Fruit fly (Drosophila melanogaster) whole organism, wandering third instar larva: ENCODE data around the gene Sur.

Source experiments
- Abd-B ChIP-seq: fragments of >200 bp; optimal IDR thresholded peaks from 2 replicates; lab custom pipeline; 2017; ENCODE audit warnings: missing biosample characterization, missing genetic modification characterization
- CG32264 ChIP-seq: fragments of 200-800 bp; sonication (Bioruptor generic); optimal IDR thresholded peaks from 2 replicates; lab custom pipeline; 2016; ENCODE audit warnings: missing biosample characterization, missing genetic modification characterization
- CG9705 ChIP-seq: fragments of 200-800 bp; sonication (Bioruptor generic); optimal IDR thresholded peaks from 2 replicates; lab custom pipeline; 2018; ENCODE audit warnings: missing biosample characterization, mild to moderate bottlenecking, missing genetic modification characterization
- CrebA ChIP-seq: fragments of 200-800 bp; sonication (Bioruptor generic); optimal IDR thresholded peaks from 2 replicates; lab custom pipeline; 2016; ENCODE audit warnings: missing biosample characterization, mild to moderate bottlenecking, missing genetic modification characterization, borderline replicate concordance
- Dfd ChIP-seq: fragments of >200 bp; optimal IDR thresholded peaks from 2 replicates; lab custom pipeline; 2017; ENCODE audit warnings: missing biosample characterization, missing genetic modification characterization
- Dif ChIP-seq: fragments of 200-275, 200-300 bp; sonication (Bioruptor generic); optimal IDR thresholded peaks from 2 replicates; lab custom pipeline; 2018; ENCODE audit warnings: missing biosample characterization, missing genetic modification characterization; ENCODE audit not compliant: partially characterized antibody
- GATAd ChIP-seq: sonication (Bioruptor generic); optimal IDR thresholded peaks from 2 replicates; lab custom pipeline; 2016; ENCODE audit warnings: missing biosample characterization, missing genetic modification characterization
- HLH106 ChIP-seq: fragments of 200-800 bp; optimal IDR thresholded peaks from 3 replicates; lab custom pipeline; 2019; ENCODE audit warnings: missing biosample characterization, mild to moderate bottlenecking, missing genetic modification characterization, moderate library complexity
- Hnf4 ChIP-seq: fragments of 200-800 bp; sonication (Bioruptor generic); optimal IDR thresholded peaks from 2 replicates; lab custom pipeline; 2016; ENCODE audit warnings: missing biosample characterization, mild to moderate bottlenecking, missing genetic modification characterization
- Hr78 ChIP-seq: fragments of >200 bp; optimal IDR thresholded peaks from 2 replicates; lab custom pipeline; 2017; ENCODE audit warnings: missing biosample characterization, missing genetic modification characterization
- Hr83 ChIP-seq: fragments of 200-300 bp; sonication (Bioruptor generic); optimal IDR thresholded peaks from 2 replicates; lab custom pipeline; 2016; ENCODE audit warnings: missing biosample characterization, mild to moderate bottlenecking, missing genetic modification characterization, moderate library complexity; ENCODE audit not compliant: poor library complexity, severe bottlenecking
- Jra ChIP-seq: sonication (Bioruptor generic); optimal IDR thresholded peaks from 2 replicates; lab custom pipeline; 2016; ENCODE audit warnings: missing biosample characterization, missing genetic modification characterization
- Mio ChIP-seq: sonication (Bioruptor generic); optimal IDR thresholded peaks from 2 replicates; lab custom pipeline; 2016; ENCODE audit warnings: missing biosample characterization, missing genetic modification characterization
- Myc ChIP-seq: fragments of >200 bp; optimal IDR thresholded peaks from 2 replicates; lab custom pipeline; 2017
- N ChIP-seq: fragments of >200 bp; optimal IDR thresholded peaks from 2 replicates; lab custom pipeline; 2018; ENCODE audit warnings: missing biosample characterization, missing external identifiers, missing genetic modification characterization
- OdsH ChIP-seq: fragments of 200-800 bp; sonication (Bioruptor generic); optimal IDR thresholded peaks from 2 replicates; lab custom pipeline; 2016; ENCODE audit warnings: missing biosample characterization, mild to moderate bottlenecking, missing genetic modification characterization
- Rel ChIP-seq, 2 experiments: fragments of 200-800 bp; sonication (Bioruptor generic) in 1 of 2; optimal IDR thresholded peaks; 2 replicates in 1 of 2; 3 replicates in 1 of 2; lab custom pipeline; 2016 to 2019; ENCODE audit warnings: mild to moderate bottlenecking in 2 of 2, missing biosample characterization in 2 of 2, missing genetic modification characterization in 2 of 2, moderate library complexity in 1 of 2
- Sp1 ChIP-seq: fragments of 200-800 bp; sonication (Bioruptor generic); optimal IDR thresholded peaks from 3 replicates; lab custom pipeline; 2019; ENCODE audit warnings: missing biosample characterization, mild to moderate bottlenecking, missing genetic modification characterization, moderate library complexity
- Vsx2 ChIP-seq: fragments of 200-300, 225-300 bp; sonication (Bioruptor generic); optimal IDR thresholded peaks from 2 replicates; lab custom pipeline; 2018; ENCODE audit warnings: missing biosample characterization, missing genetic modification characterization; ENCODE audit not compliant: partially characterized antibody
- br ChIP-seq: fragments of 200-800 bp; sonication (Bioruptor generic); optimal IDR thresholded peaks from 2 replicates; lab custom pipeline; 2016; ENCODE audit warnings: missing biosample characterization, missing genetic modification characterization
- brk ChIP-seq: fragments of 200-800 bp; sonication (Bioruptor generic); optimal IDR thresholded peaks from 2 replicates; lab custom pipeline; 2016; ENCODE audit warnings: missing biosample characterization, mild to moderate bottlenecking, missing genetic modification characterization
- dl ChIP-seq, 2 experiments: fragments of 175-275, 200-275 bp in 1 of 2; fragments of 200-275 bp in 1 of 2; sonication (Bioruptor generic); optimal IDR thresholded peaks; lab custom pipeline; 2018; ENCODE audit warnings: mild to moderate bottlenecking in 2 of 2, missing biosample characterization in 2 of 2, missing genetic modification characterization in 2 of 2, moderate library complexity in 2 of 2; ENCODE audit not compliant: partially characterized antibody in 2 of 2, insufficient read depth in 1 of 2
- dmrt93B ChIP-seq: fragments of 200-800 bp; sonication (Bioruptor generic); optimal IDR thresholded peaks from 2 replicates; lab custom pipeline; 2018; ENCODE audit warnings: missing biosample characterization, mild to moderate bottlenecking, missing genetic modification characterization
- dsf ChIP-seq: sonication (Bioruptor generic); optimal IDR thresholded peaks from 2 replicates; lab custom pipeline; 2016; ENCODE audit warnings: missing biosample characterization, missing genetic modification characterization, borderline replicate concordance
- ey ChIP-seq: fragments of 200-800 bp; sonication (Bioruptor generic); optimal IDR thresholded peaks from 2 replicates; lab custom pipeline; 2016; ENCODE audit warnings: missing biosample characterization, missing genetic modification characterization
- foxo ChIP-seq, 2 experiments: fragments of 200-800 bp; sonication (Bioruptor generic); optimal IDR thresholded peaks; 2 replicates in 1 of 2; 3 replicates in 1 of 2; lab custom pipeline; 2016 to 2017; ENCODE audit warnings: missing biosample characterization in 2 of 2, missing genetic modification characterization in 2 of 2
- fru ChIP-seq: fragments of 200-800 bp; sonication (Bioruptor generic); optimal IDR thresholded peaks from 3 replicates; lab custom pipeline; 2016; ENCODE audit warnings: missing biosample characterization, mild to moderate bottlenecking, missing genetic modification characterization
- h ChIP-seq: fragments of 200-800 bp; sonication (Bioruptor generic); optimal IDR thresholded peaks from 3 replicates; lab custom pipeline; 2016; ENCODE audit warnings: missing biosample characterization, mild to moderate bottlenecking, missing genetic modification characterization
- jim ChIP-seq: fragments of 175-275, 200-325 bp; sonication (Bioruptor generic); optimal IDR thresholded peaks from 2 replicates; lab custom pipeline; 2016; ENCODE audit warnings: missing biosample characterization, mild to moderate bottlenecking, missing genetic modification characterization
- lola ChIP-seq: fragments of >200 bp; optimal IDR thresholded peaks from 2 replicates; lab custom pipeline; 2017; ENCODE audit warnings: missing biosample characterization, missing genetic modification characterization
- pan ChIP-seq: fragments of >200 bp; optimal IDR thresholded peaks from 2 replicates; lab custom pipeline; 2017
- psq ChIP-seq: fragments of 200-800 bp; sonication (Bioruptor generic); optimal IDR thresholded peaks from 3 replicates; lab custom pipeline; 2017; ENCODE audit warnings: missing biosample characterization, mild to moderate bottlenecking, missing genetic modification characterization, moderate library complexity
- rgr ChIP-seq: fragments of 200-800 bp; sonication (Bioruptor generic); optimal IDR thresholded peaks from 3 replicates; lab custom pipeline; 2016; ENCODE audit warnings: missing biosample characterization, mild to moderate bottlenecking, missing genetic modification characterization
- sage ChIP-seq: fragments of 200-800 bp; sonication (Bioruptor generic); optimal IDR thresholded peaks from 2 replicates; lab custom pipeline; 2016; ENCODE audit warnings: missing biosample characterization, mild to moderate bottlenecking, missing genetic modification characterization
- sv ChIP-seq: fragments of 200-800 bp; sonication (Bioruptor generic); optimal IDR thresholded peaks from 3 replicates; lab custom pipeline; 2016; ENCODE audit warnings: missing biosample characterization, missing genetic modification characterization
- tai ChIP-seq: sonication (Bioruptor generic); optimal IDR thresholded peaks from 2 replicates; lab custom pipeline; 2016; ENCODE audit warnings: missing biosample characterization, missing genetic modification characterization
- usp ChIP-seq: fragments of >200 bp; optimal IDR thresholded peaks from 2 replicates; lab custom pipeline; 2017; ENCODE audit warnings: missing biosample characterization, missing genetic modification characterization
- woc ChIP-seq: sonication (Bioruptor generic); optimal IDR thresholded peaks from 2 replicates; lab custom pipeline; 2016; ENCODE audit warnings: missing biosample characterization, mild to moderate bottlenecking, missing genetic modification characterization

Sur gene

DNA sequence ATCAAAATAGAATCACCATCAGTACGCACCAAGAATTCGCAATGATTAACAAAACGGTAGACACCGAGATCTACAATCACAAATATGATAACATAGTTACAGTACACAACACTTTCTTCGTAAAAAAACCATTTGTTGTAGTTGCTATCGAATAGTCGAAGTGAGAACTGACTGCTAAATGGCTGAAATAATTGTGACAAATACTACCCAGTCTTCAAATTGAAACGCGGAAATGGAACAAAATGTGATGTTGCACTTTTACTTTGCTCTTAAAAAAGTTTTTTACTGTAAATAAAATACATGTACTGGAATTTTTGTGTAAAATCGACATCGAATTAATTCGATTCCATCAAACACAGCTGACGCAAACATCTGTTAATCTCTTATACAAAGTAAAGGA is 32.6 kb upstream of the Sur start, which contains the start of gene ova:
Gene ova (minus strand): TSS at position 183 of the 400 bp plus-strand sequence.
- TF ChIP-seq CrebA (GFP tag; lab: Kevin White, UChicago) = no peak

DNA sequence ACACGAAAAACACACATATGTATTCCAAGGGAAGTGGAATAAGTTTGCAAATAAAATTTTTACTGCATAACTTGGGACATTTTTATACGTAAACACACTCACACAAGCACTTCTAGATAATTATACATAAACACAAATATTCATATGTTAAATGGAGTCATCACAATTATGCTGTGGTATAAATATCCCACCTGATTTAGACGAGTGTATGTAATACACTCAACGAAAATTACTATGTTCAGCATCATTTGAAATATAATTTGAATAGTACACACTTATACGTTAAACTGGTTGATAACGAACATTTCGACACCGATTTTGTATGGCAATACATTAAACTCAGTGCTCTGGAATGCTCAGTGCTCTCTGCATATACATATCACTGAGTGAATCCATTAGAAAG is 32.2 kb upstream of the Sur start:
- peak in 1 of 2 experiments; percentile 59 for TF ChIP-seq foxo (GFP tag; optimal IDR thresholded peaks at IDR 0.05; lab: Kevin White, UChicago)
- TF ChIP-seq Dif (GFP tag; lab: Kevin White, UChicago) = no peak
- no peak for TF ChIP-seq Abd-B
- TF ChIP-seq sage (GFP tag; lab: Kevin White, UChicago) = no peak
- TF ChIP-seq Hr78 = no peak
- peak; percentile 18 for TF ChIP-seq OdsH
- TF ChIP-seq Dfd (GFP tag; lab: Kevin White, UChicago) = no peak
- peak; percentile 22 for TF ChIP-seq Hnf4 (GFP tag; lab: Kevin White, UChicago)
- TF ChIP-seq jim (GFP tag; lab: Kevin White, UChicago) = no peak
- peak; percentile 60 for TF ChIP-seq rgr (GFP tag; lab: Kevin White, UChicago)
- TF ChIP-seq Jra (GFP tag; lab: Kevin White, UChicago) = no peak
- TF ChIP-seq dsf = no peak
- no peak for TF ChIP-seq Mio (GFP tag; lab: Kevin White, UChicago)
- TF ChIP-seq CG32264 (GFP tag; lab: Kevin White, UChicago) = no peak
- no peak for TF ChIP-seq lola (GFP tag; lab: Kevin White, UChicago)
- TF ChIP-seq CG9705 (GFP tag; lab: Kevin White, UChicago) = no peak
- TF ChIP-seq N = no peak
- TF ChIP-seq sv = no peak
- peak; percentile 43 for TF ChIP-seq brk (GFP tag; lab: Kevin White, UChicago)
- peak; percentile 19 for TF ChIP-seq HLH106 (tag; lab: Kevin White, UChicago)
- TF ChIP-seq woc = no peak
- TF ChIP-seq tai (GFP tag; lab: Kevin White, UChicago) = peak; percentile 59
- peak; percentile 40 for TF ChIP-seq Hr83 (GFP tag; lab: Kevin White, UChicago)
- TF ChIP-seq GATAd (GFP tag; lab: Kevin White, UChicago) = no peak
- no peak for TF ChIP-seq Rel (GFP tag; optimal IDR thresholded peaks at IDR 0.05; lab: Kevin White, UChicago)
- TF ChIP-seq Rel (tag; optimal IDR thresholded peaks at IDR 0.05; lab: Kevin White, UChicago) = no peak
- no peak for TF ChIP-seq dl (GFP tag; optimal IDR thresholded peaks at IDR 0.05; lab: Kevin White, UChicago; ENCODE audit: insufficient read depth in 1 of 2, partially characterized antibody in 2 of 2)
- TF ChIP-seq h (GFP tag; lab: Kevin White, UChicago) = peak; percentile 66
- TF ChIP-seq Sp1 (GFP tag; lab: Kevin White, UChicago) = peak; percentile 1
- peak; percentile 28 for TF ChIP-seq ey (GFP tag; lab: Kevin White, UChicago)
- no peak for TF ChIP-seq pan (lab: Kevin White, UChicago)
- TF ChIP-seq dmrt93B = no peak
- peak; percentile 32 for TF ChIP-seq psq (GFP tag; lab: Kevin White, UChicago)
- no peak for TF ChIP-seq CrebA (GFP tag; lab: Kevin White, UChicago)
- TF ChIP-seq fru = peak; percentile 55
- TF ChIP-seq usp (GFP tag; lab: Kevin White, UChicago) = no peak
- TF ChIP-seq Vsx2 (GFP tag; lab: Kevin White, UChicago) = no peak
- TF ChIP-seq Myc (lab: Kevin White, UChicago) = no peak
- TF ChIP-seq br (GFP tag; lab: Kevin White, UChicago) = no peak

DNA sequence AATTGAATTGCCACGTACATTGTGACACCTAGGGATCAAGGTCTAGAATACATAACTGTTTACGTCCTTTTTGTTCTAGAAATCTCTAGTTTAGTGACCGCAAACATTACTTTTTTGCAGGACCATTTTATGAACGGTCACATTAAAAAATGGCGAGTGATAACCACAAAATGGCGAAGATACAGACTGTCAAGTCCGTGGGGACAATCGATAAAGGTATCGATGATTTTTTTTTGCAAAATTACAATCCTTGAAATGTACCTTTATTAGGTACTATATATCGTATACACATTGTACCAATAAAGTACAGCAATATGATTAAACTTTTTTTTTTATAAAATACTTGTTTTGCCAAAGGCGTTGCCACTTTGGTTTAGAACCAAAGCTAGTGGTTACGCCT is 31.5 kb upstream of the Sur start:
- TF ChIP-seq usp (GFP tag; lab: Kevin White, UChicago) = no peak
